Fruit fly (Drosophila melanogaster) whole organism, embryonic: ENCODE measurements around the gene CG32023.

ENCODE experiments used
- Awh ChIP-seq: fragments of 200-800 bp; sonication (Bioruptor generic); IDR thresholded peaks from 2 replicates; pipeline ENCODE4, ENCODE4 v1.3.6; 2022; ENCODE audit warnings: missing biosample characterization, missing genetic modification characterization
- CG10321 ChIP-seq: fragments of 200-800 bp; sonication (Bioruptor generic); IDR thresholded peaks from 2 replicates; pipeline ENCODE4 v1.3.6; 2022; ENCODE audit warnings: missing biosample characterization, missing genetic modification characterization
- CG10565 ChIP-seq: fragments of 200-800 bp; sonication (Bioruptor generic); optimal IDR thresholded peaks from 3 replicates; lab custom pipeline; 2016; ENCODE audit warnings: missing biosample characterization, mild to moderate bottlenecking, missing genetic modification characterization
- CG13296 ChIP-seq: fragments of 200-800 bp; sonication (Bioruptor generic); optimal IDR thresholded peaks from 3 replicates; lab custom pipeline; 2018; ENCODE audit warnings: missing biosample characterization, mild to moderate bottlenecking, missing genetic modification characterization
- CG2199 ChIP-seq: fragments of 200-800 bp; sonication (Bioruptor generic); IDR thresholded peaks from 3 replicates; pipeline ENCODE4 v1.3.6; 2022; ENCODE audit warnings: missing biosample characterization, missing genetic modification characterization
- CG31224 ChIP-seq: fragments of 200-800 bp; sonication (Bioruptor generic); IDR thresholded peaks from 2 replicates; pipeline ENCODE4 v1.3.6; 2022; ENCODE audit warnings: missing biosample characterization, missing genetic modification characterization
- CG31365 ChIP-seq: fragments of 200-800 bp; sonication (Bioruptor generic); optimal IDR thresholded peaks from 2 replicates; lab custom pipeline; 2018; ENCODE audit warnings: missing biosample characterization, mild to moderate bottlenecking, missing genetic modification characterization
- CG43689 ChIP-seq: fragments of 200-800 bp; sonication (Bioruptor generic); IDR thresholded peaks from 2 replicates; pipeline ENCODE4 v1.3.6; 2022; ENCODE audit warnings: missing biosample characterization, missing genetic modification characterization
- CG4424 ChIP-seq: fragments of 200-800 bp; sonication (Bioruptor generic); optimal IDR thresholded peaks from 3 replicates; lab custom pipeline; 2016; ENCODE audit warnings: missing biosample characterization, missing genetic modification characterization
- CG7372 ChIP-seq: fragments of 200-800 bp; sonication (Bioruptor generic); IDR thresholded peaks from 2 replicates; pipeline ENCODE4 v1.3.6; 2022; ENCODE audit warnings: missing biosample characterization, missing genetic modification characterization
- CG8359 ChIP-seq: fragments of 200-800 bp; sonication (Bioruptor generic); optimal IDR thresholded peaks from 2 replicates; lab custom pipeline; 2017; ENCODE audit warnings: missing biosample characterization, mild to moderate bottlenecking, missing genetic modification characterization, borderline replicate concordance
- CG8388 ChIP-seq: fragments of 200-800 bp; sonication (Bioruptor generic); optimal IDR thresholded peaks from 2 replicates; lab custom pipeline; 2019; ENCODE audit warnings: missing biosample characterization, mild to moderate bottlenecking, missing genetic modification characterization, moderate library complexity
- CG8765 ChIP-seq: fragments of 200-800 bp; sonication (Bioruptor generic); IDR thresholded peaks from 2 replicates; pipeline ENCODE4 v1.3.6; 2022; ENCODE audit warnings: missing biosample characterization, missing genetic modification characterization
- Dll ChIP-seq: fragments of 200-800 bp; sonication (Bioruptor generic); IDR thresholded peaks from 4 replicates; pipeline ENCODE4 v1.3.6; 2022; ENCODE audit warnings: missing biosample characterization, missing genetic modification characterization; ENCODE audit not compliant: partially characterized antibody
- Ets65A ChIP-seq: fragments of 200-800 bp; sonication (Bioruptor generic); peaks from one replicate; lab custom pipeline; 2016; ENCODE audit warnings: missing biosample characterization, missing genetic modification characterization
- Hey ChIP-seq: fragments of 200-800 bp; sonication (Bioruptor generic); optimal IDR thresholded peaks from 3 replicates; lab custom pipeline; 2018; ENCODE audit warnings: missing biosample characterization, mild to moderate bottlenecking, missing genetic modification characterization
- HmgD ChIP-seq: fragments of 200-800 bp; sonication (Bioruptor generic); optimal IDR thresholded peaks from 3 replicates; lab custom pipeline; 2016; ENCODE audit warnings: missing biosample characterization, missing genetic modification characterization
- Pdp1 ChIP-seq, 2 experiments: fragments of 200-800 bp; sonication (Bioruptor generic); optimal IDR thresholded peaks; 3 replicates each; lab custom pipeline; 2016; ENCODE audit warnings: missing biosample characterization in 2 of 2, missing genetic modification characterization in 2 of 2, mild to moderate bottlenecking in 1 of 2, moderate library complexity in 1 of 2
- Sox102F ChIP-seq: fragments of 200-800 bp; sonication (Bioruptor generic); optimal IDR thresholded peaks from 2 replicates; lab custom pipeline; 2018; ENCODE audit warnings: missing biosample characterization, mild to moderate bottlenecking, missing genetic modification characterization, moderate library complexity
- Stat92E ChIP-seq, 3 experiments: fragments of >200 bp in 2 of 3; fragments of 200-800 bp in 1 of 3; sonication (Bioruptor generic) in 1 of 3; optimal IDR thresholded peaks; 2 replicates each; lab custom pipeline; 2017 to 2019; ENCODE audit warnings: missing biosample characterization in 3 of 3, missing genetic modification characterization in 3 of 3, mild to moderate bottlenecking in 1 of 3, moderate library complexity in 1 of 3
- Tbp ChIP-seq: fragments of >200 bp; optimal IDR thresholded peaks from 2 replicates; lab custom pipeline; 2018; ENCODE audit warnings: missing biosample characterization, missing genetic modification characterization
- bigmax ChIP-seq: fragments of 200-800 bp; sonication (Bioruptor generic); optimal IDR thresholded peaks from 2 replicates; lab custom pipeline; 2018; ENCODE audit warnings: missing biosample characterization, mild to moderate bottlenecking, missing genetic modification characterization
- eve ChIP-seq, 2 experiments: fragments of >200 bp; optimal IDR thresholded peaks; 2 replicates each; lab custom pipeline; 2017; ENCODE audit warnings: missing biosample characterization in 2 of 2, missing genetic modification characterization in 2 of 2
- fd102C ChIP-seq: fragments of 200-800 bp; sonication (Bioruptor generic); optimal IDR thresholded peaks from 2 replicates; lab custom pipeline; 2018; ENCODE audit warnings: missing biosample characterization, mild to moderate bottlenecking, missing genetic modification characterization, moderate library complexity
- gem ChIP-seq: fragments of 200-800 bp; sonication (Bioruptor generic); optimal IDR thresholded peaks from 2 replicates; lab custom pipeline; 2019; ENCODE audit warnings: missing biosample characterization, mild to moderate bottlenecking, missing genetic modification characterization, moderate library complexity
- lmd ChIP-seq: fragments of 200-800 bp; sonication (Bioruptor generic); IDR thresholded peaks from 2 replicates; pipeline ENCODE4 v1.3.6; 2022; ENCODE audit warnings: missing biosample characterization, missing genetic modification characterization
- org-1 ChIP-seq: fragments of 200-800 bp; sonication (Bioruptor generic); optimal IDR thresholded peaks from 2 replicates; lab custom pipeline; 2017; ENCODE audit warnings: missing biosample characterization, missing genetic modification characterization
- ranshi ChIP-seq: fragments of 200-800 bp; sonication (Bioruptor generic); IDR thresholded peaks from 2 replicates; pipeline ENCODE4 v1.3.6; 2022; ENCODE audit warnings: missing biosample characterization, missing genetic modification characterization
- vvl ChIP-seq: fragments of 200-800 bp; sonication (Bioruptor generic); IDR thresholded peaks from 2 replicates; pipeline ENCODE4 v1.3.6; 2022; ENCODE audit warnings: missing biosample characterization, missing genetic modification characterization

CG32023 gene

dm6 chr3L:8810095-8810494 lies 6.1 kb upstream of the CG32023 start, which contains the start of gene CG13309 (continued):
- TF ChIP-seq Hey (tag; lab: Kevin White, UChicago), result no peak
- TF ChIP-seq CG10321 (GFP tag; lab: Robert Waterston, UW), result no peak
- TF ChIP-seq CG43689 (GFP tag; lab: Robert Waterston, UW), result no peak
- TF ChIP-seq CG13296 (GFP tag; lab: Kevin White, UChicago), result no peak
- TF ChIP-seq Awh (GFP tag; lab: Robert Waterston, UW), result no peak

DNA sequence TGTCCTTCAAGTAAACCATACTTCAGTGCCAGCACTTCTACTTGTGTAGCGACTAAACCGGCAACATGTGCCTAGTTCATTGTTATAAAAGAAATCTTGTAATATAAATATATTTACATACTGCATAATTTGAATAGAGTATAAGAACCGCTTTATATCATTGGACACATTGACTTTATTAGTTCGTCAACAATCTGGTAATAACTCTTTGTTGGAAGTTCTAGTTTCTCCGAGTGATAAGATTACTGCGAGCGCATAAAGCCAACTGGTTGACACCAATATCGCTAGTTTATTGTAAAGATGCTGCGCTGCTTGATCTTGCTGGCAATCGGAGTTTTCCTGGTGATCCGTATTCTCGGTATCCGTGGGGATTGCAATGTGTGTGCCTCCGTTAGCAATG lies 4.3 kb upstream of the CG32023 start, which contains the start of gene CG13308:
TSS of gene CG13308 (plus strand) at position 301 of the 400 bp plus-strand sequence.
- TF ChIP-seq CG8765 (GFP tag; lab: Robert Waterston, UW) (no peak), Ets65A (peak; percentile 56), CG10565 (GFP tag; lab: Kevin White, UChicago) (no peak), CG7372 (GFP tag; lab: Robert Waterston, UW) (no peak)

DNA sequence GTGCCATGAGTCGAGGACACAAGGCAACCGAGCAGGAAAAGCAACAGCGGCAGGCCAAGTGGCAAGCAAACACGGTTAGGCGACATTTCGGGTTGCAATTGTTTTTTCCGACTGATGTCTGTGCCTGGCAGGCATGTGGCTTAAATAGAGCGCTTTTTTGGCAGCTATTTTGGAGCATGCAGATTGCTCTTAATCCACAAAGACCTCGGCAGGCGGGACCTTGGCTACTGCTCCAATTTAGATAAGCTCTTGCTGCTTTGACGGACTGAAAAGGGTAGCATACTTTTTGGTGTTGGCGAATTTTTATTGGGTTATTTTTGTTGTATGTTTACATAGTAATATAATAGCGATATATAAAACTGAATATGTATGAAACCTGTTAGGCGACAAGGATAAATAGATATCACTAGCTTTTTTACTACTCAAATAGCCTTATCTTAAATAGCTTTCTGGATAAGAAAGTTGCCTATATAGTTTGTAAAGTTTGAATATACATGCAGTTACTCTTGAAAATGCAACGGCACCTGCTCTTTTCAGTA lies 3.2 kb upstream of the CG32023 start, which contains the start of the genes CG13312 and CG32024:
TSS of gene CG13312 (minus strand) at position 101 of the 539 bp plus-strand sequence.
TSS of gene CG32024 (plus strand) at position 489 of the 539 bp plus-strand sequence.
- TF ChIP-seq gem (tag; lab: Kevin White, UChicago) (no peak), CG8359 (GFP tag; lab: Kevin White, UChicago) (peak; percentile 67)

DNA sequence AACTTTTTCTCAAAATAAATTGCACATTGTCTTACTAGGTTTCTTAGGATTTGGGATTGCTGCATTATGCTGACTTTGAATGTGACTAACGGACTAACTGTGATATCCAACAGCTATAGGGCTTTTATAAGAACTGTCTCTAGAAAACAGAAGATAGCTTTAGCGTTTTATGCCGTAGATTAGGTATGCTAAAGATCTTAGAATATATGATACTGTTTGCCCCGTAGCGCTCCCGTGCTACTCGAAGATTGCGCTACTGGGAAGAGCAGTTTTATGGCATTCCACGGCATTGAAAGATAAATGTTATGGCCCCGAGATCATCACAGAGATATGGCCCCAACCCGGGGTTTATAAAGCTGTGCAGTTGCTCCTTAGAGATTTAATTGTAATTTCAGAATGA lies 1.9 kb downstream of the CG32023 start, which contains the start of the genes CG13311 and CG34426:
TSS of gene CG13311 (minus strand) at position 101 of the 400 bp plus-strand sequence.
TSS of gene CG34426 (plus strand) at position 400 of the 400 bp plus-strand sequence.
- TF ChIP-seq CG8388 (GFP tag; lab: Kevin White, UChicago), result no peak
- TF ChIP-seq ranshi (GFP tag; lab: Robert Waterston, UW), result no peak
- TF ChIP-seq CG4424, result no peak
- no peak for TF ChIP-seq bigmax (GFP tag; lab: Kevin White, UChicago)

DNA sequence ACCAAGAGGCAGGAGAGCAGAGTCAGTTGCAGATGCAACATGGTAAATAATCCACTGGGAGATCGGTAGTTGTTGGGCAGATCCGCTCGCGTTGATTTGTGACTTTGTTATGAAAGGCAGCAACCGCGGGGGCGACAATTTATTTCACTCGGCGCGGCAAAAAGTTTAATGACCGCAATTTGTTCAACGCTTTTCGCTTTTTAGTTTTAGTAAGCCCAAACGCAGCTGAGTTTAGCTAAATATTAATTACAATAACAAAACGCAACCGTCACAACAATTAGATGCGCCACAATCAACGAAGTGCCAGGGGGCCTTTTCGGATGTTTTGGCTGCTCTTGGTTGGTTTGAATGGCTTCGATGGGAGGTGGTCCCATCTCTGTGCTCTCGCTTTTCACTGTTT lies 3.5 kb downstream of the CG32023 start, which contains the start of gene CG13310:
TSS of gene CG13310 (minus strand) at position 101 of the 400 bp plus-strand sequence.
- TF ChIP-seq vvl (no peak), CG31365 (tag; lab: Kevin White, UChicago) (no peak), Stat92E (GFP tag; optimal IDR thresholded peaks at IDR 0.05; lab: Kevin White, UChicago) (no peak), CG31224 (GFP tag; lab: Robert Waterston, UW) (no peak), Dll (GFP tag; lab: Robert Waterston, UW) (no peak), HmgD (GFP tag; lab: Kevin White, UChicago) (no peak), CG2199 (GFP tag; lab: Robert Waterston, UW) (no peak), lmd (GFP tag; lab: Robert Waterston, UW) (no peak), org-1 (GFP tag; lab: Kevin White, UChicago) (no peak)
- TF ChIP-seq, all 482 proteins: peak for 0

DNA sequence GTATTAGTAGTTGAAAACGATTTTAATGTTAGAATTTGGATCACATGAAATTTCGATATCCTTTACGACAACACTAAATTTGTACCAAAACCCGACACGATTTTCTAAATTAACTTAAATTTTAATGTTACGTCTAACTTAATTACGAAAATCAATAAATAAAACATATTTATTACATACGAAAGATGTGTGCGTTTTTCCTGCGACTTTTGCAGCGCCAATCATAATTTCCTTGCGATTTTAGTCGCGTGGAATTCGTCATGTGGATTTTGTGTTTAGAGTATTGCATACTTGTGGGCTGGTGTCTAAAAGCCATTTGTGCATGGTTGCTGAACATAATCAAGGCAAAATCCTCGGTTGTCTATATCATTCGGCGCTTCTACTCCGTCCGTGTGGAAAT lies 5.4 kb downstream of the CG32023 start:
- no peak for TF ChIP-seq fd102C (GFP tag; lab: Kevin White, UChicago)
- TF ChIP-seq Tbp (GFP tag; lab: Kevin White, UChicago), result peak; percentile 28
- peak; percentile 100 for TF ChIP-seq CG8359 (GFP tag; lab: Kevin White, UChicago)
- peak in 1 of 2 experiments; percentile 70 for TF ChIP-seq eve (GFP tag; optimal IDR thresholded peaks at IDR 0.05; lab: Kevin White, UChicago)

dm6 chr3L:8798129-8798528 lies 5.9 kb downstream of the CG32023 start:
- peak; percentile 93 for TF ChIP-seq CG2199 (GFP tag; lab: Robert Waterston, UW)
- peak in 1 of 2 experiments; percentile 67 for TF ChIP-seq Pdp1 (GFP tag; optimal IDR thresholded peaks at IDR 0.05; lab: Kevin White, UChicago)
- no peak for TF ChIP-seq Sox102F (GFP tag; lab: Kevin White, UChicago)
